Fruit fly (Drosophila melanogaster): ENCODE measurements around the gene CG43448.
A peak's percentile ranks its signal among the peaks of the same experiment; 100 is the strongest.

dm6 chr3R:30272176-30272857 is 34.8 kb upstream of the CG43448 start:
- TF ChIP-seq CG4496 (GFP tag; IDR thresholded peaks at IDR 0.05) (peak; percentile 96), EcR (GFP tag; optimal IDR thresholded peaks at IDR 0.05) (peak; percentile 62), CG34367 (tag; optimal IDR thresholded peaks at IDR 0.05) (peak; percentile 98), CG14655 (GFP tag; optimal IDR thresholded peaks at IDR 0.05) (peak; percentile 99), CG8301 (tag; optimal IDR thresholded peaks at IDR 0.05) (peak; percentile 98), D1 (tag; optimal IDR thresholded peaks at IDR 0.05) (peak; percentile 98), Ets98B (GFP tag; IDR thresholded peaks at IDR 0.05) (peak; percentile 73), Pif1A (GFP tag; optimal IDR thresholded peaks at IDR 0.05) (peak; percentile 90), CG9948 (tag; optimal IDR thresholded peaks at IDR 0.05) (peak; percentile 99), rn (GFP tag; IDR thresholded peaks at IDR 0.05) (peak; percentile 82), fd96Ca (GFP tag; IDR thresholded peaks at IDR 0.05) (peak; percentile 81; the same call in 2 of the 3 replicates), CG13204 (GFP tag; optimal IDR thresholded peaks at IDR 0.05) (peak; percentile 90), CG15710 (tag; optimal IDR thresholded peaks at IDR 0.05) (peak; percentile 98), CG12605 (GFP tag; IDR thresholded peaks at IDR 0.05) (peak; percentile 91)

All from whole organism, pupa.